Fruit fly (Drosophila melanogaster) whole organism, embryonic: ENCODE results near the gene Muc11A.

ENCODE experiments used
- Adf1 ChIP-seq: fragments of 200-800 bp; sonication (Bioruptor generic); IDR thresholded peaks from 2 replicates; pipeline ENCODE4 v1.3.6; 2022; ENCODE audit warnings: missing biosample characterization, missing genetic modification characterization
- B-H1 ChIP-seq: fragments of 200-800 bp; sonication (Bioruptor generic); IDR thresholded peaks from 3 replicates; pipeline ENCODE4 v1.3.6; 2022; ENCODE audit warnings: missing biosample characterization, missing genetic modification characterization
- Blimp-1 ChIP-seq: fragments of 200-800 bp; sonication (Bioruptor generic); optimal IDR thresholded peaks from 3 replicates; lab custom pipeline; 2018; ENCODE audit warnings: missing biosample characterization, missing genetic modification characterization, mild to moderate bottlenecking, moderate library complexity, missing genetic modification reagents
- BtbVII ChIP-seq: fragments of 200-800 bp; sonication (Bioruptor generic); optimal IDR thresholded peaks from 3 replicates; lab custom pipeline; 2017; ENCODE audit warnings: missing biosample characterization, mild to moderate bottlenecking, missing genetic modification characterization
- CG10543 ChIP-seq: fragments of 200-800 bp; sonication (Bioruptor generic); optimal IDR thresholded peaks from 3 replicates; lab custom pipeline; 2017; ENCODE audit warnings: missing biosample characterization, mild to moderate bottlenecking, missing genetic modification characterization, moderate library complexity
- CG10959 ChIP-seq: fragments of 200-800 bp; sonication (Bioruptor generic); IDR thresholded peaks from 2 replicates; pipeline ENCODE4 v1.3.6; 2022; ENCODE audit warnings: missing biosample characterization, missing genetic modification characterization
- CG10979 ChIP-seq: fragments of 200-800 bp; sonication (Bioruptor generic); optimal IDR thresholded peaks from 2 replicates; lab custom pipeline; 2018; ENCODE audit warnings: missing biosample characterization, mild to moderate bottlenecking, missing genetic modification characterization, moderate library complexity
- CG11504 ChIP-seq: fragments of 200-800 bp; sonication (Bioruptor generic); optimal IDR thresholded peaks from 3 replicates; lab custom pipeline; 2019; ENCODE audit warnings: missing biosample characterization, mild to moderate bottlenecking, missing genetic modification characterization, moderate library complexity
- CG13775 ChIP-seq: fragments of 200-800 bp; sonication (Bioruptor generic); optimal IDR thresholded peaks from 3 replicates; lab custom pipeline; 2017; ENCODE audit warnings: missing biosample characterization, mild to moderate bottlenecking, missing genetic modification characterization
- CG13894 ChIP-seq: fragments of 200-800 bp; sonication (Bioruptor generic); optimal IDR thresholded peaks from 3 replicates; lab custom pipeline; 2018; ENCODE audit warnings: missing biosample characterization, mild to moderate bottlenecking, missing genetic modification characterization, moderate library complexity
- CG14014 ChIP-seq: fragments of 200-800 bp; sonication (Bioruptor generic); IDR thresholded peaks from 2 replicates; pipeline ENCODE4 v1.3.6; 2022; ENCODE audit warnings: missing biosample characterization, missing genetic modification characterization
- CG17359 ChIP-seq: fragments of 200-800 bp; sonication (Bioruptor generic); optimal IDR thresholded peaks from 3 replicates; lab custom pipeline; 2018; ENCODE audit warnings: missing biosample characterization, mild to moderate bottlenecking, missing genetic modification characterization, moderate library complexity
- CG17361 ChIP-seq: fragments of 200-800 bp; sonication (Bioruptor generic); IDR thresholded peaks from 3 replicates; pipeline ENCODE4 v1.3.6; 2022; ENCODE audit warnings: missing biosample characterization, missing genetic modification characterization
- CG2678 ChIP-seq: fragments of 200-800 bp; sonication (Bioruptor generic); optimal IDR thresholded peaks from 3 replicates; lab custom pipeline; 2019; ENCODE audit warnings: missing biosample characterization, mild to moderate bottlenecking, missing genetic modification characterization, moderate library complexity
- CG2712 ChIP-seq: fragments of 200-800 bp; optimal IDR thresholded peaks from 3 replicates; lab custom pipeline; 2019; ENCODE audit warnings: missing biosample characterization, mild to moderate bottlenecking, missing genetic modification characterization, moderate library complexity
- CG30431 ChIP-seq: fragments of 200-800 bp; sonication (Bioruptor generic); optimal IDR thresholded peaks from 2 replicates; lab custom pipeline; 2017; ENCODE audit warnings: missing biosample characterization, missing genetic modification characterization
- CG4854 ChIP-seq: fragments of 200-800 bp; sonication (Bioruptor generic); optimal IDR thresholded peaks from 2 replicates; lab custom pipeline; 2016; ENCODE audit warnings: missing biosample characterization, missing genetic modification characterization, inconsistent platforms
- CG6689 ChIP-seq: fragments of 200-800 bp; sonication (Bioruptor generic); IDR thresholded peaks from 2 replicates; pipeline ENCODE4 v1.3.6; 2022; ENCODE audit warnings: missing biosample characterization, missing genetic modification characterization
- CG7556 ChIP-seq: fragments of 200-800 bp; sonication (Bioruptor generic); optimal IDR thresholded peaks from 2 replicates; lab custom pipeline; 2017; ENCODE audit warnings: missing biosample characterization, mild to moderate bottlenecking, missing genetic modification characterization
- CG7839 ChIP-seq: fragments of 200-800 bp; sonication (Bioruptor generic); optimal IDR thresholded peaks from 3 replicates; lab custom pipeline; 2018; ENCODE audit warnings: missing biosample characterization, mild to moderate bottlenecking, missing genetic modification characterization, moderate library complexity
- CG8281 ChIP-seq: fragments of 200-800 bp; sonication (Bioruptor generic); optimal IDR thresholded peaks from 2 replicates; lab custom pipeline; 2018; ENCODE audit warnings: missing biosample characterization, mild to moderate bottlenecking, missing genetic modification characterization, moderate library complexity
- CG8290 ChIP-seq, 3 experiments: fragments of 200-800 bp; sonication (Bioruptor generic); optimal IDR thresholded peaks; 2 replicates each; lab custom pipeline; 2016 to 2019; ENCODE audit warnings: missing biosample characterization in 3 of 3, missing genetic modification characterization in 3 of 3, mild to moderate bottlenecking in 2 of 3, moderate library complexity in 1 of 3
- CG9215 ChIP-seq: fragments of 200-800 bp; sonication (Bioruptor generic); IDR thresholded peaks from 2 replicates; pipeline ENCODE4 v1.3.6; 2022; ENCODE audit warnings: missing biosample characterization, missing genetic modification characterization
- Camta ChIP-seq: fragments of 200-800 bp; sonication (Bioruptor generic); optimal IDR thresholded peaks from 2 replicates; lab custom pipeline; 2016; ENCODE audit warnings: missing biosample characterization, missing genetic modification characterization
- Dbx ChIP-seq: fragments of 200-800 bp; sonication (Bioruptor generic); IDR thresholded peaks from 3 replicates; pipeline ENCODE4 v1.3.6; 2022; ENCODE audit warnings: missing biosample characterization, missing genetic modification characterization
- Dfd ChIP-seq, 2 experiments: fragments of >200 bp; optimal IDR thresholded peaks; 2 replicates each; lab custom pipeline; 2017; ENCODE audit warnings: missing biosample characterization in 2 of 2, missing genetic modification characterization in 2 of 2
- ERR ChIP-seq: fragments of 200-800 bp; sonication (Bioruptor generic); optimal IDR thresholded peaks from 2 replicates; lab custom pipeline; 2016; ENCODE audit warnings: missing biosample characterization, missing genetic modification characterization
- Eip74EF ChIP-seq, 2 experiments: fragments of 200-800 bp in 1 of 2; fragments of >200 bp in 1 of 2; sonication (Bioruptor generic) in 1 of 2; optimal IDR thresholded peaks; 2 replicates each; lab custom pipeline; 2017 to 2019; ENCODE audit warnings: missing biosample characterization in 2 of 2, missing genetic modification characterization in 2 of 2, mild to moderate bottlenecking in 1 of 2, moderate library complexity in 1 of 2
- HmgZ ChIP-seq: fragments of 200-800 bp; sonication (Bioruptor generic); optimal IDR thresholded peaks from 2 replicates; lab custom pipeline; 2018; ENCODE audit warnings: missing biosample characterization, mild to moderate bottlenecking, missing genetic modification characterization
- Myb ChIP-seq: fragments of 200-800 bp; sonication (Bioruptor generic); optimal IDR thresholded peaks from 2 replicates; lab custom pipeline; 2016; ENCODE audit warnings: missing biosample characterization, missing genetic modification characterization
- NfI ChIP-seq: fragments of 200-800 bp; sonication (Bioruptor generic); optimal IDR thresholded peaks from 3 replicates; lab custom pipeline; 2018; ENCODE audit warnings: missing biosample characterization, mild to moderate bottlenecking, missing genetic modification characterization, moderate library complexity
- Oaz ChIP-seq: fragments of 200-800 bp; sonication (Bioruptor generic); IDR thresholded peaks from 2 replicates; pipeline ENCODE4 v1.3.6; 2022; ENCODE audit warnings: missing biosample characterization, missing genetic modification characterization
- Oli ChIP-seq: fragments of 200-800 bp; sonication (Bioruptor generic); optimal IDR thresholded peaks from 2 replicates; lab custom pipeline; 2018; ENCODE audit warnings: missing biosample characterization, mild to moderate bottlenecking, missing genetic modification characterization, moderate library complexity
- PHDP ChIP-seq: fragments of 200-800 bp; sonication (Bioruptor generic); optimal IDR thresholded peaks from 3 replicates; lab custom pipeline; 2018; ENCODE audit warnings: missing biosample characterization, mild to moderate bottlenecking, missing genetic modification characterization, moderate library complexity
- Rfx ChIP-seq: fragments of 200-800 bp; sonication (Bioruptor generic); IDR thresholded peaks from 2 replicates; pipeline ENCODE4 v1.3.6; 2022; ENCODE audit warnings: missing biosample characterization, missing genetic modification characterization
- ac ChIP-seq: fragments of 200-800 bp; sonication (Bioruptor generic); optimal IDR thresholded peaks from 3 replicates; lab custom pipeline; 2017; ENCODE audit warnings: missing biosample characterization, mild to moderate bottlenecking, missing genetic modification characterization
- az2 ChIP-seq: fragments of 200-800 bp; sonication (Bioruptor generic); optimal IDR thresholded peaks from 3 replicates; lab custom pipeline; 2016; ENCODE audit warnings: missing biosample characterization, missing genetic modification characterization
- cg ChIP-seq: fragments of 200-800 bp; sonication (Bioruptor generic); optimal IDR thresholded peaks from 3 replicates; lab custom pipeline; 2019; ENCODE audit warnings: missing biosample characterization, mild to moderate bottlenecking, missing genetic modification characterization, moderate library complexity
- dpn ChIP-seq, 2 experiments: fragments of 200-800 bp; sonication (Bioruptor generic); optimal IDR thresholded peaks; 3 replicates each; lab custom pipeline; 2016; ENCODE audit warnings: missing biosample characterization in 2 of 2, missing genetic modification characterization in 2 of 2
- ems ChIP-seq: fragments of 200-800 bp; sonication (Bioruptor generic); optimal IDR thresholded peaks from 3 replicates; lab custom pipeline; 2016; ENCODE audit warnings: missing biosample characterization, missing genetic modification characterization
- en ChIP-seq: fragments of 200-800 bp; sonication (Bioruptor generic); optimal IDR thresholded peaks from 2 replicates; lab custom pipeline; 2016; ENCODE audit warnings: missing biosample characterization, missing genetic modification characterization
- eve ChIP-seq, 2 experiments: fragments of >200 bp; optimal IDR thresholded peaks; 2 replicates each; lab custom pipeline; 2017; ENCODE audit warnings: missing biosample characterization in 2 of 2, missing genetic modification characterization in 2 of 2
- exex ChIP-seq: fragments of 200-800 bp; sonication (Bioruptor generic); optimal IDR thresholded peaks from 4 replicates; lab custom pipeline; 2018; ENCODE audit warnings: missing biosample characterization, mild to moderate bottlenecking, missing genetic modification characterization, moderate library complexity
- fd96Cb ChIP-seq: fragments of 200-800 bp; sonication (Bioruptor generic); optimal IDR thresholded peaks from 2 replicates; lab custom pipeline; 2018; ENCODE audit warnings: missing biosample characterization, mild to moderate bottlenecking, missing genetic modification characterization, moderate library complexity
- gem ChIP-seq: fragments of 200-800 bp; sonication (Bioruptor generic); optimal IDR thresholded peaks from 2 replicates; lab custom pipeline; 2019; ENCODE audit warnings: missing biosample characterization, mild to moderate bottlenecking, missing genetic modification characterization, moderate library complexity
- grau ChIP-seq: fragments of 200-800 bp; optimal IDR thresholded peaks from 3 replicates; lab custom pipeline; 2019; ENCODE audit warnings: missing biosample characterization, mild to moderate bottlenecking, missing genetic modification characterization, moderate library complexity
- grn ChIP-seq: fragments of 200-800 bp; sonication (Bioruptor generic); optimal IDR thresholded peaks from 3 replicates; lab custom pipeline; 2017; ENCODE audit warnings: missing biosample characterization, missing genetic modification characterization
- ind ChIP-seq: fragments of 200-800 bp; sonication (Bioruptor generic); optimal IDR thresholded peaks from 3 replicates; lab custom pipeline; 2016; ENCODE audit warnings: missing biosample characterization, missing genetic modification characterization
- nau ChIP-seq: fragments of 200-800 bp; sonication (Bioruptor generic); optimal IDR thresholded peaks from 3 replicates; lab custom pipeline; 2017; ENCODE audit warnings: missing biosample characterization, mild to moderate bottlenecking, missing genetic modification characterization, missing genetic modification reagents
- unpg ChIP-seq: fragments of 200-800 bp; sonication (Bioruptor generic); optimal IDR thresholded peaks from 3 replicates; lab custom pipeline; 2018; ENCODE audit warnings: missing biosample characterization, mild to moderate bottlenecking, missing genetic modification characterization, moderate library complexity
- vfl ChIP-seq: fragments of 200-800 bp; sonication (Bioruptor generic); optimal IDR thresholded peaks from 2 replicates; lab custom pipeline; 2016; ENCODE audit warnings: missing biosample characterization, missing genetic modification characterization
- wek ChIP-seq: fragments of 200-800 bp; sonication (Bioruptor generic); optimal IDR thresholded peaks from 3 replicates; lab custom pipeline; 2018; ENCODE audit warnings: missing biosample characterization, mild to moderate bottlenecking, missing genetic modification characterization, moderate library complexity

Muc11A gene

DNA sequence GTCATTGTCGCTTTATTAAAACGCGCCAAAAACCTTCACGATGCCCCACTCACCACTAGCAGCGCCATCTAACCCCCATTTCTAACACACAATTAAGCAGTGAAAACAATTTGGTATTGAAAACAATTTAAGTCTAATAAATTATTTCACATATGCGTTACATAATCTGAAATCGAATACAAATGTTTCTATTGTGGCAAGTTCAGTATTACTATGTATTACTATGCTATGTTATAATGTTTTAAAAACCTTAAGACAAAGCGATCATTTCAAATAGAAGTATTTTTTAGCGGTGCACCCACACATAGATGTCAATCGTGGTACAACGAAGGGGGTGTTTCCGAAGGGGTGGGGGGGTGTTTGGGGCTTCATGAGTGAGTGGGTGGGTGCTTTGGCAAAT, 14.0 kb downstream of the Muc11A start (continued):
- TF ChIP-seq en (GFP tag; lab: Kevin White, UChicago) = no peak
- peak in 1 of 2 experiments; percentile 34 for TF ChIP-seq eve (GFP tag; optimal IDR thresholded peaks at IDR 0.05; lab: Kevin White, UChicago)
- TF ChIP-seq NfI (GFP tag; lab: Kevin White, UChicago) = peak; percentile 29
- TF ChIP-seq Dbx (GFP tag; lab: Robert Waterston, UW) = no peak
- no peak for TF ChIP-seq CG4854 (GFP tag; lab: Kevin White, UChicago)
- TF ChIP-seq Oaz (GFP tag; lab: Robert Waterston, UW) = no peak
- TF ChIP-seq unpg (GFP tag; lab: Kevin White, UChicago) = peak; percentile 51
- TF ChIP-seq CG14014 (GFP tag; lab: Robert Waterston, UW) = no peak
- TF ChIP-seq PHDP (tag; lab: Kevin White, UChicago) = no peak
- peak; percentile 35 for TF ChIP-seq CG7556
- TF ChIP-seq exex = peak; percentile 6
- no peak for TF ChIP-seq CG10959
- peak; percentile 2 for TF ChIP-seq CG13894 (tag; lab: Kevin White, UChicago)
- peak; percentile 65 for TF ChIP-seq gem
- TF ChIP-seq Blimp-1 (GFP tag; lab: Kevin White, UChicago) = peak; percentile 35
- no peak for TF ChIP-seq HmgZ (tag; lab: Kevin White, UChicago)
- TF ChIP-seq BtbVII (GFP tag; lab: Kevin White, UChicago) = peak; percentile 1
- no peak for TF ChIP-seq ems
- peak; percentile 75 for TF ChIP-seq CG2678 (tag; lab: Kevin White, UChicago)
- peak; percentile 23 for TF ChIP-seq Oli (tag; lab: Kevin White, UChicago)
- TF ChIP-seq grn (GFP tag; lab: Kevin White, UChicago) = no peak
- no peak for TF ChIP-seq CG8290 (GFP tag; optimal IDR thresholded peaks at IDR 0.05; lab: Kevin White, UChicago)
- TF ChIP-seq CG8290 (tag; optimal IDR thresholded peaks at IDR 0.05; lab: Kevin White, UChicago) = peak in 1 of 2 experiments; percentile 53
- TF ChIP-seq Eip74EF (GFP tag; optimal IDR thresholded peaks at IDR 0.05; lab: Kevin White, UChicago) = no peak
- TF ChIP-seq wek (GFP tag; lab: Kevin White, UChicago) = no peak
- TF ChIP-seq ac = no peak
- no peak for TF ChIP-seq CG17361
- TF ChIP-seq Adf1 = no peak
- TF ChIP-seq ERR (GFP tag; lab: Kevin White, UChicago) = no peak
- TF ChIP-seq Rfx (GFP tag; lab: Robert Waterston, UW) = 0 out of 2 replicates have a peak, but pooled peaks have one; percentile 20
- TF ChIP-seq CG17359 (tag; lab: Kevin White, UChicago) = peak; percentile 50
- TF ChIP-seq Camta (GFP tag; lab: Kevin White, UChicago) = no peak
- peak; percentile 10 for TF ChIP-seq fd96Cb (tag; lab: Kevin White, UChicago)
- TF ChIP-seq CG2712 (tag; lab: Kevin White, UChicago) = peak; percentile 36
- TF ChIP-seq CG9215 (GFP tag; lab: Robert Waterston, UW) = no peak

DNA sequence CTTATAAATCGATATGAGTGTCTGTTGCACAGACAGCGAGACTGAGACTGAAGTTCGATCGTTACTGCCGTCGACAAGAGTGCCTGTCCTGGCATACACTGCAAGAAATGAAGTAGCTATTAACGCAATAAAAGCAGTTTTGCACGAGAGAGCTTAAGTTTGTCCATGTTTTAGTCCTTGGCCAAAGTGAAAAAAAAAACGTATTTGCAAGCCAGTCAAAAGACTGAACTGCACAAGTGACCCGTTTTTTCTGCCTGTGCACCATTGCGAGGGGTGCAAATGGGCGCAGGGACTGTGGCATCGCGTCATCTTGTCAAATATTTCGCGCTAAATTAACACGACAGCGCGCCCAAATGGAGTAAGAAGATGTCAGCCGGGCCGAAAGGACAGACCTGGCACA, 16.0 kb downstream of the Muc11A start:
- TF ChIP-seq CG30431 (GFP tag; lab: Kevin White, UChicago) (no peak), vfl (GFP tag; lab: Kevin White, UChicago) (no peak), ind (GFP tag; lab: Kevin White, UChicago) (peak; percentile 34), cg (GFP tag; lab: Kevin White, UChicago) (no peak), az2 (GFP tag; lab: Kevin White, UChicago) (peak; percentile 2), Dfd (GFP tag; optimal IDR thresholded peaks at IDR 0.05; lab: Kevin White, UChicago) (no peak), CG11504 (tag; lab: Kevin White, UChicago) (peak; percentile 33), CG10543 (GFP tag; lab: Kevin White, UChicago) (no peak), nau (GFP tag; lab: Kevin White, UChicago) (no peak), CG10979 (tag; lab: Kevin White, UChicago) (peak; percentile 34), grau (tag; lab: Kevin White, UChicago) (no peak), B-H1 (GFP tag; lab: Robert Waterston, UW) (no peak), CG8281 (tag; lab: Kevin White, UChicago) (no peak), dpn (GFP tag; optimal IDR thresholded peaks at IDR 0.05; lab: Kevin White, UChicago) (peak in 1 of 2 experiments; percentile 4), CG6689 (peak; percentile 24; the same call in 1 of the 2 replicates), CG13775 (GFP tag; lab: Kevin White, UChicago) (no peak), CG7839 (tag; lab: Kevin White, UChicago) (peak; percentile 26), Myb (GFP tag; lab: Kevin White, UChicago) (no peak)
